Worm (Caenorhabditis elegans): ENCODE measurements around the gene haf-7.

DNA sequence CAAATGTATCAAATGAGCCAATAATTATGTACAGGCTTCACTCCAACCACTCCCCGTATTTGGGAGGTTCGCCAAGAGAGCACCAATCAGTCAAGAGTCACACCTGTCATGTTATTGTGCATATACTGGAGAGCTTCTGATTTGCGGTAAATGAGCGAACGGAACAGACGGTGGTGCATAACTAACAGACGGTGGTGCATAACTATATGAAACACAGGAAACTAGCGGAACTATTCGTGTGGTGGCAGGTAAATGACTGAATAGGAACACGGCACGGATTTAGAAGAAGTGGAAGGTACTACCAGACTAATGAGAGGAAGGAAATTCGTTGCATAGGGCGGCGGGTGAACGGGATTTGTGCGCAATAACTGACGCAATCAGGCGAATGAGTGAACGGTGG lies 20.0 kb downstream of the haf-7 start:
- TF ChIP-seq skn-1 (tag; optimal IDR thresholded peaks at IDR 0.05) (no peak), gmeb-1 (tag; optimal IDR thresholded peaks at IDR 0.05) (no peak), mab-5 (tag; optimal IDR thresholded peaks at IDR 0.05) (no peak), F13H6.1 (tag; optimal IDR thresholded peaks at IDR 0.05) (no peak), nhr-12 (tag; optimal IDR thresholded peaks at IDR 0.05) (no peak), unc-62 (GFP tag; optimal IDR thresholded peaks at IDR 0.05) (no peak), C34F6.9 (tag; optimal IDR thresholded peaks at IDR 0.05) (no peak), unc-55 (GFP tag; optimal IDR thresholded peaks at IDR 0.05) (no peak), nhr-11 (tag; optimal IDR thresholded peaks at IDR 0.05) (no peak), lsy-2 (tag; optimal IDR thresholded peaks at IDR 0.05) (no peak)

Measured in whole organism, L2 larva.